Worm (Caenorhabditis elegans): ENCODE results near the gene doxa-1.

The doxa-1 gene

ce11 chrIII:8580802-8581201 lies at the start of gene doxa-1:
Gene doxa-1 (plus strand): TSS chrIII:8581102.
- TF ChIP-seq sma-3 (GFP tag; optimal IDR thresholded peaks at IDR 0.05) (no peak), mdl-1 (tag; optimal IDR thresholded peaks at IDR 0.05) (no peak)

ce11 chrIII:8533900-8534299 lies 47.0 kb upstream of the doxa-1 start:
- TF ChIP-seq C34F6.9 (tag; optimal IDR thresholded peaks at IDR 0.05) = peak; percentile 16
- no peak for TF ChIP-seq aly-2 (tag; optimal IDR thresholded peaks at IDR 0.05)
- no peak for TF ChIP-seq egl-27 (tag; optimal IDR thresholded peaks at IDR 0.05)
- no peak for TF ChIP-seq F13H6.1 (tag; optimal IDR thresholded peaks at IDR 0.05)

- TF ChIP-seq sma-3 (GFP tag; optimal IDR thresholded peaks at IDR 0.05) (no peak), lin-11 (tag; optimal IDR thresholded peaks at IDR 0.05) (no peak)
These were observed 46.2 kb upstream of the doxa-1 start, which contains the start of gene trp-1 for ce11 chrIII:8534647-8535181. Gene trp-1 (plus strand): TSS chrIII:8535131.

ce11 chrIII:8535445-8535844 lies 45.5 kb upstream of the doxa-1 start:
- TF ChIP-seq sma-3 (GFP tag; optimal IDR thresholded peaks at IDR 0.05) (no peak), egl-27 (tag; optimal IDR thresholded peaks at IDR 0.05) (no peak), nhr-129 (tag; optimal IDR thresholded peaks at IDR 0.05) (no peak), crh-2 (tag; optimal IDR thresholded peaks at IDR 0.05) (no peak), R02D3.7 (tag; optimal IDR thresholded peaks at IDR 0.05) (no peak), fos-1 (tag; optimal IDR thresholded peaks at IDR 0.05) (no peak), mbf-1 (tag; optimal IDR thresholded peaks at IDR 0.05) (no peak)

ce11 chrIII:8545515-8545914 lies 35.4 kb upstream of the doxa-1 start, which contains the start of gene ZC21.6:
Gene ZC21.6 (minus strand): TSS chrIII:8545615.
- no peak for TF ChIP-seq nhr-237 (tag; optimal IDR thresholded peaks at IDR 0.05)
- TF ChIP-seq skn-1 (tag; optimal IDR thresholded peaks at IDR 0.05) = no peak
- no peak for TF ChIP-seq nhr-6 (tag; optimal IDR thresholded peaks at IDR 0.05)
- TF ChIP-seq lsy-2 (tag; optimal IDR thresholded peaks at IDR 0.05) = no peak
- no peak for TF ChIP-seq lin-39 (tag; optimal IDR thresholded peaks at IDR 0.05)
- no peak for TF ChIP-seq elt-3 (tag; optimal IDR thresholded peaks at IDR 0.05)
- TF ChIP-seq unc-39 (tag; optimal IDR thresholded peaks at IDR 0.05) = no peak
- no peak for TF ChIP-seq sem-4 (tag; optimal IDR thresholded peaks at IDR 0.05)
- TF ChIP-seq ZK546.5 (tag; optimal IDR thresholded peaks at IDR 0.05) = no peak
- no peak for TF ChIP-seq F13H6.1 (tag; optimal IDR thresholded peaks at IDR 0.05)
- TF ChIP-seq nhr-77 (tag; optimal IDR thresholded peaks at IDR 0.05) = no peak
- TF ChIP-seq ztf-11 (tag; optimal IDR thresholded peaks at IDR 0.05) = no peak
- no peak for TF ChIP-seq crh-2 (tag; optimal IDR thresholded peaks at IDR 0.05)
- no peak for TF ChIP-seq mdl-1 (tag; optimal IDR thresholded peaks at IDR 0.05)
- no peak for TF ChIP-seq nhr-21 (tag; optimal IDR thresholded peaks at IDR 0.05)
- no peak for TF ChIP-seq ztf-4 (tag; optimal IDR thresholded peaks at IDR 0.05)
- TF ChIP-seq nhr-23 (tag; optimal IDR thresholded peaks at IDR 0.05) = no peak
- no peak for TF ChIP-seq snpc-4 (tag; optimal IDR thresholded peaks at IDR 0.05)
- no peak for TF ChIP-seq elt-1 (tag; optimal IDR thresholded peaks at IDR 0.05)
- no peak for TF ChIP-seq sma-3 (GFP tag; optimal IDR thresholded peaks at IDR 0.05)

- TF ChIP-seq unc-39 (tag; optimal IDR thresholded peaks at IDR 0.05) (no peak), crh-2 (tag; optimal IDR thresholded peaks at IDR 0.05) (no peak), sma-9 (GFP tag; optimal IDR thresholded peaks at IDR 0.05) (no peak), sma-9 (tag; optimal IDR thresholded peaks at IDR 0.05) (no peak), Y55F3AM.14 (GFP tag; optimal IDR thresholded peaks at IDR 0.05) (no peak), dmd-4 (tag; optimal IDR thresholded peaks at IDR 0.05) (no peak), nhr-21 (tag; optimal IDR thresholded peaks at IDR 0.05) (no peak), ceh-82 (tag; optimal IDR thresholded peaks at IDR 0.05) (no peak), mab-5 (tag; optimal IDR thresholded peaks at IDR 0.05) (no peak), nhr-11 (tag; optimal IDR thresholded peaks at IDR 0.05) (no peak), sma-3 (GFP tag; optimal IDR thresholded peaks at IDR 0.05) (no peak), snpc-4 (tag; optimal IDR thresholded peaks at IDR 0.05) (no peak)
These were observed 29.2 kb upstream of the doxa-1 start for ce11 chrIII:8551705-8552104.
